Worm (Caenorhabditis elegans): ENCODE results near the gene C45G9.12.
A peak's percentile ranks its signal among the peaks of the same experiment; 100 is the strongest.

C45G9.12 gene

DNA sequence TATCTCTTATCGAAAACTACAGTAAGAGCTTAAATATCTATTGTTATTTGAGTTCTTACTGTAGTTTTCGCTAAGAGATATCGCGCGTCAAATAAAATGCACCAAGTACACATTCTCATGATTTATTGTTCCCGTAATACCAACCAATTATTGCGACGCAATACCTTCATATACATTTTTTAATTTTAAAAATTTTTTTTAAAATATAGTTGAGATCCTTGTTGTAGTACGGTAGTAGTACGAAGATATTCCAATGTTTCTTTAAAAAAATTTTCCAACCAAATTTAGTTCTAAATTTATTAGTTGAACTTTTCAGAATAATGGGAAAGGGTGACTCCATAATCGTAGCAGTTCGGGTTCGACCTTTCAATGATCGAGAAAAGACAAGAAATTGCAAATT lies 40.8 kb downstream of the C45G9.12 start, which contains the start of gene klp-6:
klp-6 (plus strand) TSS at position 301 of the 400 bp plus-strand sequence.
- TF ChIP-seq unc-55 (GFP tag; optimal IDR thresholded peaks at IDR 0.05) (no peak), sma-3 (GFP tag; optimal IDR thresholded peaks at IDR 0.05) (no peak), nhr-23 (tag; optimal IDR thresholded peaks at IDR 0.05) (no peak), F13H6.1 (tag; optimal IDR thresholded peaks at IDR 0.05) (no peak), nhr-237 (tag; optimal IDR thresholded peaks at IDR 0.05) (no peak), unc-62 (GFP tag; optimal IDR thresholded peaks at IDR 0.05) (no peak), nhr-10 (tag; optimal IDR thresholded peaks at IDR 0.05) (no peak), lin-13 (GFP tag; optimal IDR thresholded peaks at IDR 0.05) (no peak), lin-11 (tag; optimal IDR thresholded peaks at IDR 0.05) (no peak)

DNA sequence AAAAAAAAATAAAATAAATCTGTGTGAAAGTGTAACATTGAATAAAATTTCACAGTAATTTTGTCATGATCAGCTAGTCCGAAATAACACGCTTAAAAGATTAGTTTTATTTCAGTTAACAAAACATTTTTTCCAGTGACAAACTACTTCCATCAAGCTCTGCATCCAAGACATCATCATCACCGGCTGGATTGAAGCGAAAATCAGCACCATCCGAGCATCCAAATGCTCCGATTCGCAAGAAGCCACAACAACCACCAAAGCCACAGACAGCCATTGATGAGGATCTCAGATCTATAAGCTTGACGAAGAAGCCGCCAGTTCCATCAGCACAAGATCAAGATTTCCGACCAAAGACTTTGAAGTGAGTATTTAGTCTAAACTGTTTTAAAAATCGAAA lies 44.2 kb downstream of the C45G9.12 start:
- no peak for TF ChIP-seq crh-2 (tag; optimal IDR thresholded peaks at IDR 0.05)
- TF ChIP-seq nhr-25 (tag; optimal IDR thresholded peaks at IDR 0.05) = peak; percentile 14

DNA sequence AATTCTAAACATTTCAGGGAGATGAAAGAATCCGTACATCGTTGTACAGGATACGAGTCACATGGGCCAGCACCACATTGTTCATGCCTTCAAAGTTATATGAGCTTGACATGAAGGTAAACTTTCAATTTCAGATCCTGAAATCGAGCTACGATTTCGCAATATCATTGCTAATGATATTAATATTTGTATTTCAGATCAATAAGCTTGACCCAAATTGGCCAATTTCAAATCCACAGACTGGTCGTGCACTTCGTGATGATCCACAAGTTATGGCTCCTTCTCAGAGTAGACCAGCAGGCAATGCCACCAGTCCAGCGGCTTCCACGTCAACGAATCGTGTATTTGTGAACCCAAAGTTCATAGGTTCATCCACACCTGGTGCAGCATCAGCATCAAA lies 45.0 kb downstream of the C45G9.12 start:
- TF ChIP-seq sma-9 (GFP tag; optimal IDR thresholded peaks at IDR 0.05) (no peak), sma-9 (tag; optimal IDR thresholded peaks at IDR 0.05) (no peak), lin-39 (tag; optimal IDR thresholded peaks at IDR 0.05) (no peak), crh-2 (tag; optimal IDR thresholded peaks at IDR 0.05) (no peak), dmd-4 (tag; optimal IDR thresholded peaks at IDR 0.05) (no peak), egl-27 (tag; optimal IDR thresholded peaks at IDR 0.05) (no peak), fos-1 (tag; optimal IDR thresholded peaks at IDR 0.05) (no peak), lin-11 (tag; optimal IDR thresholded peaks at IDR 0.05) (no peak), elt-3 (tag; optimal IDR thresholded peaks at IDR 0.05) (no peak), ztf-11 (tag; optimal IDR thresholded peaks at IDR 0.05) (no peak), ceh-16 (tag; optimal IDR thresholded peaks at IDR 0.05) (no peak), mdl-1 (tag; optimal IDR thresholded peaks at IDR 0.05) (no peak)

DNA sequence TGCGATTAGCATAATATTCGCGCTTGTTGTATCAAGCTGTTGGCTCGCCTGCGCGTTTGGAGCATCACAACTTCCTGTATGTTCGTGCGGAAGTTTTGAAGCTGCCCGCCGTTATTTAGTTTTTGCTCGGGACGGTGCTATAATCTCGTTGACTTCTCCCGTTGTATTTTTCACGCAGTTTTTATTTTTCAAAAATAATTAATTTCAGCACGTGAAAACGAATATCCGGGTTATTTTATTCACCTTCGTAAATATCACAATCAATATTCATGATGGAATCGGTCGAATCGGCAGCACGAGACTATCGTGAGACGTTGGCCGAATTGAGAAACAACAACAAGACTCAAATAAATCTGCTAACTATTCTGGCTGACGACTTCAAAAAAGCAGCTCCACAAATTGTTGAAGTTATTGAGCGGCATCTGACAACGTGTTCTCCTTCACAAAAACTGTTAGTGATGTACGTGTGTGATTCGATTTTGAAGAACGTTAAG lies 46.2 kb downstream of the C45G9.12 start:
- TF ChIP-seq crh-2 (tag; optimal IDR thresholded peaks at IDR 0.05) = peak; percentile 26
- peak; percentile 93 for TF ChIP-seq ztf-1 (GFP tag; conservative IDR thresholded peaks at IDR 0.05)
- TF ChIP-seq C34F6.9 (tag; optimal IDR thresholded peaks at IDR 0.05) = peak; percentile 25
- TF ChIP-seq Y55F3AM.14 (GFP tag; optimal IDR thresholded peaks at IDR 0.05) = peak; percentile 7
- TF ChIP-seq nhr-6 (tag; optimal IDR thresholded peaks at IDR 0.05) = no peak
- TF ChIP-seq nhr-12 (tag; optimal IDR thresholded peaks at IDR 0.05) = no peak
- TF ChIP-seq lsy-2 (tag; optimal IDR thresholded peaks at IDR 0.05) = peak in 1 of 2 experiments; percentile 60
- TF ChIP-seq ama-1 (optimal IDR thresholded peaks at IDR 0.05) = peak; percentile 83
- TF ChIP-seq F13H6.1 (tag; optimal IDR thresholded peaks at IDR 0.05) = peak; percentile 7
- TF ChIP-seq sma-3 (GFP tag; optimal IDR thresholded peaks at IDR 0.05) = peak; percentile 44
- no peak for TF ChIP-seq nhr-129 (tag; optimal IDR thresholded peaks at IDR 0.05)
- peak; percentile 47 for TF ChIP-seq sem-4 (tag; optimal IDR thresholded peaks at IDR 0.05)
- TF ChIP-seq nhr-21 (tag; optimal IDR thresholded peaks at IDR 0.05) = peak; percentile 2
- peak; percentile 28 for TF ChIP-seq gmeb-1 (tag; optimal IDR thresholded peaks at IDR 0.05)
- peak; percentile 19 for TF ChIP-seq lin-13 (GFP tag; optimal IDR thresholded peaks at IDR 0.05)
- no peak for TF ChIP-seq dmd-4 (tag; optimal IDR thresholded peaks at IDR 0.05)
- TF ChIP-seq ztf-4 (tag; optimal IDR thresholded peaks at IDR 0.05) = peak; percentile 79

DNA sequence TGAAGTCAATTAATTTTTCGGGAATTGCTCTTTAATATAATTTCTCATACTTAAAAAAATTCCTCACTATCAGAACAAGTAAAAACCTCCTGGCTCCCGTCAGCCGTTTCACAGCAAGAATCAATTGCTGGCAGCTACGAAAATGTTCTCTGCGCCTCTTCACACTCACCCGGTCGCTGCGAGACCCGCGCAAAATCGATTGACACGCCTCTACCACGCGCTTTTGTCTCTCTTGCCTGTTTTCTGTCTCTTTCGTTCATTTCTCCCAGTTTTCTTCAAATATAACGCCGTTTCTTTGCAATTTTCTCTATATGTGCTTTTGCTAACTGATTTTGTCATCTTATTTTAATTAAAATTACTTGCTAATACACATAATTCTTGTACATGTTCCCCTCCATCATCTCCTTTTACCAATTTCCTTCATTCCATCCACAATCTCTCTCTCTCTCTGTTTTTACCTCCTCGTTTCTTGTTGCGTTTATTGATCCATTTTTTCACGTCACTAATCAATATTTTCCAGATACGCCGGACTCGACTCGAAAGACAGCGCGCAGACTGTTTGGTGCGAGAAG lies 46.9 kb downstream of the C45G9.12 start, which contains the start of gene pcf-11:
pcf-11 (plus strand) TSS at position 522 of the 572 bp plus-strand sequence.
- TF ChIP-seq fos-1 (tag; optimal IDR thresholded peaks at IDR 0.05) = peak; percentile 46
- TF ChIP-seq nhr-21 (tag; optimal IDR thresholded peaks at IDR 0.05) = no peak
- TF ChIP-seq lsy-2 (tag; optimal IDR thresholded peaks at IDR 0.05) = peak; percentile 43 to 63
- peak; percentile 84 for TF ChIP-seq C34F6.9 (tag; optimal IDR thresholded peaks at IDR 0.05)
- TF ChIP-seq nhr-25 (tag; optimal IDR thresholded peaks at IDR 0.05) = peak; percentile 44
- TF ChIP-seq lin-13 (GFP tag; optimal IDR thresholded peaks at IDR 0.05) = peak; percentile 64
- peak; percentile 42 for TF ChIP-seq sma-3 (GFP tag; optimal IDR thresholded peaks at IDR 0.05)
- TF ChIP-seq R02D3.7 (tag; optimal IDR thresholded peaks at IDR 0.05) = no peak
- peak; percentile 31 for TF ChIP-seq mab-5 (tag; optimal IDR thresholded peaks at IDR 0.05)
- no peak for TF ChIP-seq elt-3 (tag; optimal IDR thresholded peaks at IDR 0.05)
- no peak for TF ChIP-seq nhr-12 (tag; optimal IDR thresholded peaks at IDR 0.05)
- peak; percentile 48 for TF ChIP-seq F13H6.1 (tag; optimal IDR thresholded peaks at IDR 0.05)
- peak; percentile 50 for TF ChIP-seq gmeb-1 (tag; optimal IDR thresholded peaks at IDR 0.05)
- TF ChIP-seq ztf-4 (tag; optimal IDR thresholded peaks at IDR 0.05) = no peak
- peak; percentile 47 for TF ChIP-seq blmp-1 (tag; optimal IDR thresholded peaks at IDR 0.05; ENCODE audit: insufficient read depth)
- TF ChIP-seq Y55F3AM.14 (GFP tag; optimal IDR thresholded peaks at IDR 0.05) = no peak
- peak; percentile 83 for TF ChIP-seq ama-1 (optimal IDR thresholded peaks at IDR 0.05)
- TF ChIP-seq unc-55 (GFP tag; optimal IDR thresholded peaks at IDR 0.05) = peak; percentile 77
- TF ChIP-seq nhr-129 (tag; optimal IDR thresholded peaks at IDR 0.05) = peak; percentile 52
- peak; percentile 20 for TF ChIP-seq sma-9 (GFP tag; optimal IDR thresholded peaks at IDR 0.05)
- TF ChIP-seq sma-9 (tag; optimal IDR thresholded peaks at IDR 0.05) = no peak
- peak; percentile 75 for TF ChIP-seq lin-11 (tag; optimal IDR thresholded peaks at IDR 0.05)
- TF ChIP-seq mdl-1 (tag; optimal IDR thresholded peaks at IDR 0.05) = peak; percentile 66 to 77
- no peak for TF ChIP-seq ceh-82 (tag; optimal IDR thresholded peaks at IDR 0.05)
- TF ChIP-seq sem-4 (tag; optimal IDR thresholded peaks at IDR 0.05) = peak; percentile 68
- TF ChIP-seq crh-2 (tag; optimal IDR thresholded peaks at IDR 0.05) = peak; percentile 84

Data from whole organism, L2 larva.